Worm (Caenorhabditis elegans) whole organism, early embryonic: ENCODE data around the gene gcn-1.

Experiments used
- B0310.2 ChIP-seq: sonication (generic microtip); optimal IDR thresholded peaks from 2 replicates; lab custom pipeline; 2016; ENCODE audit warnings: mild to moderate bottlenecking, missing genetic modification characterization, missing compliant biosample characterization
- F13C5.2 ChIP-seq: sonication (generic microtip); optimal IDR thresholded peaks from 2 replicates; lab custom pipeline; 2017; ENCODE audit warnings: mild to moderate bottlenecking, missing genetic modification characterization, inconsistent platforms, missing compliant biosample characterization
- aly-1 ChIP-seq: sonication (generic microtip); optimal IDR thresholded peaks from 2 replicates; lab custom pipeline; 2016; ENCODE audit warnings: missing genetic modification characterization, missing compliant biosample characterization
- ama-1 ChIP-seq: fragments of 150-350 bp; optimal IDR thresholded peaks from 2 replicates; lab custom pipeline; 2014
- ceh-13 ChIP-seq: fragments of 200-800 bp; sonication (Bioruptor generic); optimal IDR thresholded peaks from 2 replicates; lab custom pipeline; 2018; ENCODE audit warnings: mild to moderate bottlenecking, missing genetic modification characterization, missing compliant biosample characterization
- ceh-36 ChIP-seq: sonication (generic microtip); optimal IDR thresholded peaks from 2 replicates; lab custom pipeline; 2016; ENCODE audit warnings: missing genetic modification characterization, inconsistent platforms, missing compliant biosample characterization
- ets-7 ChIP-seq: sonication (generic microtip); optimal IDR thresholded peaks from 2 replicates; lab custom pipeline; 2016; ENCODE audit warnings: missing genotype, missing genetic modification characterization, missing compliant biosample characterization
- flt-1 ChIP-seq: fragments of 200-800 bp; sonication (Bioruptor generic); IDR thresholded peaks from 2 replicates; pipeline ENCODE4 v1.3.6; 2022; ENCODE audit warnings: missing genetic modification characterization, missing compliant biosample characterization
- hmbx-1 ChIP-seq: sonication (generic microtip); optimal IDR thresholded peaks from 2 replicates; lab custom pipeline; 2016; ENCODE audit warnings: mild to moderate bottlenecking, missing genetic modification characterization, missing compliant biosample characterization
- hmg-4 ChIP-seq: fragments of 200-800 bp; sonication (Bioruptor generic); optimal IDR thresholded peaks from 2 replicates; lab custom pipeline; 2018; ENCODE audit warnings: mild to moderate bottlenecking, missing genetic modification characterization, missing compliant biosample characterization
- hnd-1 ChIP-seq: sonication (generic microtip); optimal IDR thresholded peaks from 2 replicates; lab custom pipeline; 2016; ENCODE audit warnings: missing genetic modification characterization, missing compliant biosample characterization
- pes-1 ChIP-seq: fragments of 200-800 bp; sonication (Bioruptor generic); IDR thresholded peaks from 2 replicates; pipeline ENCODE4 v1.3.6; 2022; ENCODE audit warnings: missing genetic modification reagents, missing genetic modification characterization, missing compliant biosample characterization
- scrt-1 ChIP-seq: fragments of 200-800 bp; sonication (Bioruptor generic); IDR thresholded peaks from 2 replicates; pipeline ENCODE4 v1.3.6; 2022; ENCODE audit warnings: missing genetic modification characterization, missing compliant biosample characterization
- sea-1 ChIP-seq: fragments of 200-800 bp; sonication (Bioruptor generic); conservative IDR thresholded peaks from 2 replicates; pipeline ENCODE4 v1.3.6; 2022; ENCODE audit warnings: missing genetic modification characterization, missing compliant biosample characterization
- tbx-11 ChIP-seq: fragments of 200-800 bp; sonication (Bioruptor generic); IDR thresholded peaks from 2 replicates; pipeline ENCODE4 v1.3.6; 2022; ENCODE audit warnings: missing genetic modification characterization, missing compliant biosample characterization
- tbx-37 ChIP-seq: fragments of 200-800 bp; sonication (Bioruptor generic); conservative IDR thresholded peaks from 2 replicates; pipeline ENCODE4 v1.3.6; 2022; ENCODE audit warnings: missing genetic modification reagents, missing genetic modification characterization, missing compliant biosample characterization
- tra-4 ChIP-seq: sonication (generic microtip); optimal IDR thresholded peaks from 2 replicates; lab custom pipeline; 2017; ENCODE audit warnings: missing genetic modification characterization, missing compliant biosample characterization

The gcn-1 gene

ce11 chrIII:2227407-2227806, 75.7 kb downstream of the gcn-1 start, which contains the start of gene fbxa-62:
TSS of gene fbxa-62 (plus strand) at chrIII:2227707.
- no peak for TF ChIP-seq ceh-13
- TF ChIP-seq scrt-1: no peak
- TF ChIP-seq aly-1 (tag; lab: Kevin White, UChicago): no peak
- TF ChIP-seq hnd-1: no peak
- no peak for TF ChIP-seq pes-1 (GFP tag; lab: Robert Waterston, UW)

- no peak for TF ChIP-seq ama-1 (lab: Kevin White, UChicago)
- TF ChIP-seq ceh-13: no peak
- TF ChIP-seq pes-1 (GFP tag; lab: Robert Waterston, UW): no peak
- TF ChIP-seq hnd-1: no peak
- no peak for TF ChIP-seq B0310.2 (tag; lab: Kevin White, UChicago)
- TF ChIP-seq aly-1 (tag; lab: Kevin White, UChicago): no peak
- no peak for TF ChIP-seq tbx-37
- TF ChIP-seq tra-4 (tag; lab: Kevin White, UChicago): no peak
- TF ChIP-seq flt-1 (GFP tag; lab: Robert Waterston, UW): no peak
- TF ChIP-seq F13C5.2 (tag; lab: Kevin White, UChicago): no peak
- TF ChIP-seq ceh-36 (tag; lab: Kevin White, UChicago): no peak
- TF ChIP-seq scrt-1: no peak
- TF ChIP-seq hmbx-1: no peak
These were observed 80.6 kb downstream of the gcn-1 start, which contains the start of gene fbxa-47 for ce11 chrIII:2232360-2232759. TSS of gene fbxa-47 (minus strand) at chrIII:2232460.

ce11 chrIII:2233399-2233798, 81.7 kb downstream of the gcn-1 start:
- TF ChIP-seq flt-1 (GFP tag; lab: Robert Waterston, UW) (no peak), ceh-36 (tag; lab: Kevin White, UChicago) (no peak), ceh-13 (no peak), B0310.2 (tag; lab: Kevin White, UChicago) (no peak), tbx-37 (no peak), pes-1 (GFP tag; lab: Robert Waterston, UW) (no peak), ama-1 (lab: Kevin White, UChicago) (no peak), tra-4 (tag; lab: Kevin White, UChicago) (no peak), tbx-11 (GFP tag; lab: Robert Waterston, UW) (no peak), hnd-1 (no peak)

DNA sequence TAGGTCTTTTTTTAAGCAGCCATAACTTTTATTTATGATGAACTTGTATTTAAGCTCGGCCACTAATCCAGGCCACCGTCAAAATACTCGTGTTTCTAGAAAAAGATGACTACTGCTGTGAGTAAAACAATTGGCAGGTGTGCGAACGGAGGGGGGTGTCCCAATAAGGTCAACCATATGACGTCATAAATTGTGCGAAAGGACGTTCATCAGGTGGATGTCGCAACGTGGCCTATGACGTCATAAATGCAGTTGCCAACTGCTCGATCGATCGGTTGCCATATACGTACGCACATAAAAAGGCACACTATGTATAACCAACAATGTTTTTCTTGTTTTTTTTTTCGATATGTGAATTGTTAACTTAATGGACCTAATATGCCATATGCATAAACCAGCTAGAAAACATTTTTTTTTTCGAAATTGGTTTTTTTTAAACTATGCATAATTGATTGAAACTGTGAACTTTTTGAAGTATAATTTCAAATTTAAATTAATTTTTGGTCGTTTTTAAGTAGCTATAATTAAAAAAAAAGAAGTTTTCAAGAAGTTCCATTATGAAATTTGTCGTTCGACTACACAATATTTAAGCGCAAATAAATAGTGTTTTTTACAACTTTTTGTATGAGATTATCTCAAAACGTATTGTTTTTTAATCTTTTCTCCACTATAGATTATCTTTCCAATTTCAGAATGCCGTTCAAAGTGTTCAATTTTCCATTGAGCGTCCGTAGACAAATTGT, 82.6 kb downstream of the gcn-1 start, which contains the start of gene C39B5.2:
Gene C39B5.2 (plus strand): TSS at position 693 of the 743 bp plus-strand sequence.
- TF ChIP-seq sea-1 (GFP tag; lab: Robert Waterston, UW) (0 out of 2 replicates have a peak, but pooled peaks have one; percentile 56), ama-1 (lab: Kevin White, UChicago) (no peak), hmg-4 (GFP tag; lab: Kevin White, UChicago) (no peak), B0310.2 (tag; lab: Kevin White, UChicago) (no peak), hmbx-1 (no peak), F13C5.2 (tag; lab: Kevin White, UChicago) (no peak), ceh-36 (tag; lab: Kevin White, UChicago) (peak; percentile 14), pes-1 (GFP tag; lab: Robert Waterston, UW) (no peak)

ce11 chrIII:2239587-2240144, 87.9 kb downstream of the gcn-1 start, which contains the start of gene C39B5.10:
TSS of gene C39B5.10 (minus strand) at chrIII:2239637.
- TF ChIP-seq ets-7: no peak
- no peak for TF ChIP-seq sea-1 (GFP tag; lab: Robert Waterston, UW)
- TF ChIP-seq B0310.2 (tag; lab: Kevin White, UChicago): no peak
- no peak for TF ChIP-seq tra-4 (tag; lab: Kevin White, UChicago)
- no peak for TF ChIP-seq aly-1 (tag; lab: Kevin White, UChicago)
- TF ChIP-seq ceh-36 (tag; lab: Kevin White, UChicago): no peak
- no peak for TF ChIP-seq pes-1 (GFP tag; lab: Robert Waterston, UW)
- no peak for TF ChIP-seq ceh-13
- no peak for TF ChIP-seq flt-1 (GFP tag; lab: Robert Waterston, UW)
- TF ChIP-seq ama-1 (lab: Kevin White, UChicago): no peak
- no peak for TF ChIP-seq tbx-37
- TF ChIP-seq scrt-1: no peak
- TF ChIP-seq F13C5.2 (tag; lab: Kevin White, UChicago): no peak
- no peak for TF ChIP-seq tbx-11 (GFP tag; lab: Robert Waterston, UW)
- no peak for TF ChIP-seq hmg-4 (GFP tag; lab: Kevin White, UChicago)
- no peak for TF ChIP-seq hnd-1
- TF ChIP-seq hmbx-1: no peak

DNA sequence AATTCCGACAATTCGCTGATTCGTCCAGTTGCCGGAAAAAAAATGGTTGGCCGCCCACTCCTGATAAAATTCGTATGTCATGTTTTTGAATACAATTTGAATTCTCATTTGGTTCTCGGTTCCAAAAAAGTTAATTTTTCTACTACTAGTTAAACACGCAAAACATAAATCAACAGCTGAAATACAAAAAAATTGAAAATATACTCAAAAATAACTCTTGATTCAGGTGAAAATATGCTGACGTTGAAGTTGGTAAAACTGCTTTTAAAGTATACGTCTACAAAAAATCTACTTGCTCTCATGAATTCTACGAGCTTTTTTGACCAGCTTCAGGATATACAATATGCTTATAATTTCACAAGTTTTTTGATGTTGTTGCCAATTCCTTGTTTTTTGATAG, 88.7 kb downstream of the gcn-1 start, which contains the start of gene srz-56:
Gene srz-56 (plus strand): TSS at position 301 of the 400 bp plus-strand sequence.
- TF ChIP-seq F13C5.2 (tag; lab: Kevin White, UChicago) (no peak), pes-1 (GFP tag; lab: Robert Waterston, UW) (no peak), ets-7 (no peak), hmbx-1 (no peak), B0310.2 (tag; lab: Kevin White, UChicago) (no peak), flt-1 (GFP tag; lab: Robert Waterston, UW) (no peak), scrt-1 (no peak), ceh-36 (tag; lab: Kevin White, UChicago) (no peak), hnd-1 (no peak), aly-1 (tag; lab: Kevin White, UChicago) (no peak), tbx-37 (no peak), sea-1 (GFP tag; lab: Robert Waterston, UW) (no peak), ceh-13 (no peak), ama-1 (lab: Kevin White, UChicago) (no peak)

- TF ChIP-seq tbx-37 (no peak), F13C5.2 (tag; lab: Kevin White, UChicago) (no peak), ama-1 (lab: Kevin White, UChicago) (no peak), sea-1 (GFP tag; lab: Robert Waterston, UW) (no peak), ets-7 (no peak), hnd-1 (no peak), pes-1 (GFP tag; lab: Robert Waterston, UW) (no peak), tra-4 (tag; lab: Kevin White, UChicago) (no peak), tbx-11 (GFP tag; lab: Robert Waterston, UW) (no peak), flt-1 (GFP tag; lab: Robert Waterston, UW) (no peak), ceh-13 (no peak), hmbx-1 (no peak)
These were observed 91.9 kb downstream of the gcn-1 start for ce11 chrIII:2243617-2244016.
